Worm (Caenorhabditis elegans) whole organism, early embryonic: ENCODE measurements around the gene gdi-1.

ENCODE experiments used
- B0310.2 ChIP-seq: sonication (generic microtip); optimal IDR thresholded peaks from 2 replicates; lab custom pipeline; 2016; ENCODE audit warnings: mild to moderate bottlenecking, missing genetic modification characterization, missing compliant biosample characterization
- F13C5.2 ChIP-seq: sonication (generic microtip); optimal IDR thresholded peaks from 2 replicates; lab custom pipeline; 2017; ENCODE audit warnings: mild to moderate bottlenecking, missing genetic modification characterization, inconsistent platforms, missing compliant biosample characterization
- aly-1 ChIP-seq: sonication (generic microtip); optimal IDR thresholded peaks from 2 replicates; lab custom pipeline; 2016; ENCODE audit warnings: missing genetic modification characterization, missing compliant biosample characterization
- ama-1 ChIP-seq: fragments of 150-350 bp; optimal IDR thresholded peaks from 2 replicates; lab custom pipeline; 2014
- ceh-36 ChIP-seq: sonication (generic microtip); optimal IDR thresholded peaks from 2 replicates; lab custom pipeline; 2016; ENCODE audit warnings: missing genetic modification characterization, inconsistent platforms, missing compliant biosample characterization
- flt-1 ChIP-seq: fragments of 200-800 bp; sonication (Bioruptor generic); IDR thresholded peaks from 2 replicates; pipeline ENCODE4 v1.3.6; 2022; ENCODE audit warnings: missing genetic modification characterization, missing compliant biosample characterization
- hmg-4 ChIP-seq: fragments of 200-800 bp; sonication (Bioruptor generic); optimal IDR thresholded peaks from 2 replicates; lab custom pipeline; 2018; ENCODE audit warnings: mild to moderate bottlenecking, missing genetic modification characterization, missing compliant biosample characterization
- pes-1 ChIP-seq: fragments of 200-800 bp; sonication (Bioruptor generic); IDR thresholded peaks from 2 replicates; pipeline ENCODE4 v1.3.6; 2022; ENCODE audit warnings: missing genetic modification reagents, missing genetic modification characterization, missing compliant biosample characterization
- scrt-1 ChIP-seq: fragments of 200-800 bp; sonication (Bioruptor generic); IDR thresholded peaks from 2 replicates; pipeline ENCODE4 v1.3.6; 2022; ENCODE audit warnings: missing genetic modification characterization, missing compliant biosample characterization
- tbx-11 ChIP-seq: fragments of 200-800 bp; sonication (Bioruptor generic); IDR thresholded peaks from 2 replicates; pipeline ENCODE4 v1.3.6; 2022; ENCODE audit warnings: missing genetic modification characterization, missing compliant biosample characterization
- tbx-37 ChIP-seq: fragments of 200-800 bp; sonication (Bioruptor generic); conservative IDR thresholded peaks from 2 replicates; pipeline ENCODE4 v1.3.6; 2022; ENCODE audit warnings: missing genetic modification reagents, missing genetic modification characterization, missing compliant biosample characterization

DNA sequence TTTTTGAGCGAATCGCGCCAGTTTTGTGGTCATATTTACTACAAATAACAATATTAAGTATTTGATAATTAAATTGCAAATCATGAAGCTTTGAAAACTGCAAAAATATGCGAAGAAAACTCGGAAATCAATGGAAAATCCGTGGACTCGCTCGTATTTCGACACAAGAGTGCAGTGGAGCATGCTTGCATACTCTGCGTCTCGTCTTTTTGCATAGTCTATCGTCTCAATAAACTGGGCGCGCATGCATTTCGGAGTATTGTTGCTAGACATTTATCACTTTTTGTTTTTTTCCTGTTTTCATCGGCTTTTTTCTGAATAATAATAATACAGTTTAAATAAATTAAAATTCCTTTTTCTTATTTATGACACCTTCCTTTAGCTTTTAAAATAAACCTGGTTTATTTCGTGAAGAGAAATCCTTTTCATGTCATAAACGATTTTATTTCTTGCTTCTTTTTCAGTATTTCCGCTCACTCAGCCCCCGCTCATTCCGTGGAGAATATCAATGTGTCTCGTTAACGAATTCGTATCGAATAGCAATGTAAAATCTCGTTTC lies 24.9 kb downstream of the gdi-1 start, which contains the start of the genes mrps-7 and Y57G11C.3:
- TF ChIP-seq B0310.2 (tag; lab: Kevin White, UChicago) (no peak), ama-1 (no peak), pes-1 (GFP tag; lab: Robert Waterston, UW) (no peak), scrt-1 (no peak), tbx-37 (no peak), F13C5.2 (tag; lab: Kevin White, UChicago) (peak; percentile 83), tbx-11 (GFP tag; lab: Robert Waterston, UW) (no peak), ceh-36 (tag; lab: Kevin White, UChicago) (no peak), hmg-4 (peak; percentile 0), aly-1 (tag; lab: Kevin White, UChicago) (no peak), flt-1 (GFP tag; lab: Robert Waterston, UW) (no peak)
